Worm (Caenorhabditis elegans) whole organism, L1 larva: ENCODE data around the gene C34B4.4.

Experiments used
- efl-3 ChIP-seq: fragments of 200-800 bp; sonication (Bioruptor generic); optimal IDR thresholded peaks from 2 replicates; lab custom pipeline; 2018; ENCODE audit warnings: mild to moderate bottlenecking, missing genetic modification characterization, missing compliant biosample characterization
- lin-39 ChIP-seq: fragments of 150-350 bp; optimal IDR thresholded peaks from 2 replicates; lab custom pipeline; 2014; ENCODE audit warnings: missing biosample characterization, missing genetic modification reagents, missing genetic modification characterization
- snpc-4 ChIP-seq: fragments of 150-350 bp; optimal IDR thresholded peaks from 2 replicates; lab custom pipeline; 2014; ENCODE audit warnings: missing biosample characterization, missing genetic modification characterization

DNA sequence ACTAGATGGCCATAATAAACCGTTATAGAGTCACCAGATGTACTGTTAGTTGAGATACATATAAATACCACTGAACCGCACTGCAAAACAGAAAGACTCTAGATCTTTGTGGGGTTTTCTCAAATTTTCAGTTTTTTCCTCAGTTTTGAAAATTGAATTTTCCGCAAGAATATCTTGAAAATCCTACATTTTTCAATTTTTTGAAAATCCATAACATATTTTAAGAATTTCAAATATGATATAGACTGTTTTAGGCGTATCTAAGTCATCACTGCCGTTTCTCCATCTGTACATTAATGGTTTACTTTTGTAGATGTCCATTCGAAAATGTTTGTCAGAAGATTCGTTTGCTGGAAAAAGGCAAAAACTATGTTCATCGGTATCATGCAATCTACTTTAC lies 28.4 kb upstream of the C34B4.4 start, which contains the start of gene F42E8.1:
- TF ChIP-seq lin-39 (tag; lab: Kevin White, UChicago) (no peak), snpc-4 (tag; lab: Kevin White, UChicago) (no peak), efl-3 (GFP tag; lab: Kevin White, UChicago) (no peak)
